Fruit fly (Drosophila melanogaster): ENCODE data around the gene LManII.

Gene LManII

DNA sequence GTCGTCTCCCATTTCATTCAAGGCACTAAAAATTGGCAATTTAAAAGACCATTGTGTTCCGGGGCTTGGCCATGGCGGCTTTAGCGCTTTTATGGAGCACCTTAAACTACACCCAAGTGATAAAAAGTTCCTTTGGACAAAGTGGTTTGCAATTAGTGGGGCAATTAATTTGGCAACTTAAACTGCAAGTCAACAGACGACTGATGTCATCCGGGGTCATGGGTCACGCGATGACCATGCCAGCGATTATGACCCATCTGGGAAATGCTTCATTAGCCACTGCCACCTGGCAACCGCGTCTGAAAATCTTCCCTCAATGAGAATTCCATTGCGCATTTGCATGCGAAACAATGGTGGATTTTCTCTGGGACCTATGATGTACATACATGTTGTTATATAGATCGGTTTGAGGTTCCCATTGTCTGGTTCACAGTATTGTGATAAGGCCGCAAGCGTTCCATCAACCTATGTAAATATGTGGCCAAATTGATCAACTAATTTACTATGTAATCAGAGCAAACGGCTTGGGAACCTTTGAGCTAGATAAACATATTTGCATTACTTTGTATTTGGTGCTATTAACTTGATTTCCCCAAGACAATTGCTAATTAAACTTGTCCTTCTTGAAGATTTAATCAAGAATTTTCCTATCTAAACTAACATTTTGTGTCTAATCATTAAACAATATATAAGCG is 39.8 kb downstream of the LManII start (continued):
- TF ChIP-seq usp (GFP tag; optimal IDR thresholded peaks at IDR 0.05) (no peak), CG2202 (tag; optimal IDR thresholded peaks at IDR 0.05) (peak; percentile 22), chif (GFP tag; optimal IDR thresholded peaks at IDR 0.05) (no peak), CG9797 (GFP tag; optimal IDR thresholded peaks at IDR 0.05) (no peak), pzg (GFP tag; optimal IDR thresholded peaks at IDR 0.05) (no peak), tio (GFP tag; optimal IDR thresholded peaks at IDR 0.05) (no peak), mirr (GFP tag; optimal IDR thresholded peaks at IDR 0.05) (no peak), CG12071 (GFP tag; optimal IDR thresholded peaks at IDR 0.05) (peak; percentile 12), Dll (GFP tag; IDR thresholded peaks at IDR 0.05; ENCODE audit: partially characterized antibody) (no peak), CG33557 (GFP tag; optimal IDR thresholded peaks at IDR 0.05) (peak; percentile 14), CG3407 (GFP tag; optimal IDR thresholded peaks at IDR 0.05) (peak; percentile 63), CG17359 (tag; optimal IDR thresholded peaks at IDR 0.05) (peak; percentile 20), CG17328 (GFP tag; IDR thresholded peaks at IDR 0.05) (peak; percentile 15; the same call in 1 of the 2 replicates), Vsx1 (GFP tag; optimal IDR thresholded peaks at IDR 0.05) (peak; percentile 25), Hr78 (GFP tag; optimal IDR thresholded peaks at IDR 0.05) (peak in 1 of 2 experiments; percentile 18), PHDP (tag; optimal IDR thresholded peaks at IDR 0.05) (peak; percentile 57), CG2875 (GFP tag; optimal IDR thresholded peaks at IDR 0.05) (peak; percentile 48), az2 (GFP tag; optimal IDR thresholded peaks at IDR 0.05) (no peak), sens (GFP tag) (peak; percentile 81), CG15696 (tag; optimal IDR thresholded peaks at IDR 0.05) (peak; percentile 7), CG14710 (tag; optimal IDR thresholded peaks at IDR 0.05) (peak; percentile 11), Pdp1 (GFP tag; optimal IDR thresholded peaks at IDR 0.05) (peak in 1 of 2 experiments; percentile 18), Asciz (GFP tag; optimal IDR thresholded peaks at IDR 0.05) (peak; percentile 65), bigmax (GFP tag; optimal IDR thresholded peaks at IDR 0.05) (no peak), ATbp (GFP tag; optimal IDR thresholded peaks at IDR 0.05) (peak; percentile 53), cas (GFP tag; IDR thresholded peaks at IDR 0.05) (no peak), CG10274 (GFP tag; optimal IDR thresholded peaks at IDR 0.05) (no peak), CG8359 (GFP tag; optimal IDR thresholded peaks at IDR 0.05; ENCODE audit: borderline replicate concordance) (peak; percentile 3), CG2678 (tag; optimal IDR thresholded peaks at IDR 0.05) (peak; percentile 10), CG6813 (GFP tag; optimal IDR thresholded peaks at IDR 0.05) (peak; percentile 52), sc (optimal IDR thresholded peaks at IDR 0.05) (no peak), sc (GFP tag; optimal IDR thresholded peaks at IDR 0.05) (peak; percentile 32), bowl (GFP tag; IDR thresholded peaks at IDR 0.05) (no peak), YL-1 (GFP tag; optimal IDR thresholded peaks at IDR 0.05) (no peak), CG1233 (GFP tag; optimal IDR thresholded peaks at IDR 0.05) (peak; percentile 15), CG10366 (GFP tag; IDR thresholded peaks at IDR 0.05) (no peak), disco-r (GFP tag; optimal IDR thresholded peaks at IDR 0.05) (no peak), CG2712 (tag; optimal IDR thresholded peaks at IDR 0.05) (peak; percentile 6), Ets65A (GFP tag) (peak; percentile 91), CG1603 (tag; optimal IDR thresholded peaks at IDR 0.05) (peak; percentile 63), bsh (GFP tag; optimal IDR thresholded peaks at IDR 0.05) (peak in 1 of 2 experiments; percentile 63), Ets97D (GFP tag; optimal IDR thresholded peaks at IDR 0.05) (no peak), CG1792 (GFP tag; optimal IDR thresholded peaks at IDR 0.05) (peak; percentile 14), Sry-δ (GFP tag; optimal IDR thresholded peaks at IDR 0.05) (no peak), CG18011 (GFP tag; optimal IDR thresholded peaks at IDR 0.05) (no peak), CG9727 (GFP tag; optimal IDR thresholded peaks at IDR 0.05) (peak; percentile 23), CG33213 (GFP tag; optimal IDR thresholded peaks at IDR 0.05) (peak; percentile 1), CrebB (tag; optimal IDR thresholded peaks at IDR 0.05) (no peak)

Measured in whole organism, embryonic.